Fruit fly (Drosophila melanogaster) whole organism, embryonic: ENCODE measurements around the gene esc.

Source experiments
- CG11085 ChIP-seq: fragments of 200-800 bp; sonication (Bioruptor generic); IDR thresholded peaks from 2 replicates; pipeline ENCODE4 v1.3.6; 2022; ENCODE audit warnings: missing biosample characterization, missing genetic modification characterization
- CG12769 ChIP-seq: fragments of 200-800 bp; sonication (Bioruptor generic); optimal IDR thresholded peaks from 2 replicates; lab custom pipeline; 2019; ENCODE audit warnings: missing biosample characterization, mild to moderate bottlenecking, missing genetic modification characterization, moderate library complexity
- CG13624 ChIP-seq: fragments of 200-800 bp; sonication (Bioruptor generic); optimal IDR thresholded peaks from 2 replicates; lab custom pipeline; 2016; ENCODE audit warnings: missing biosample characterization, missing genetic modification characterization
- CG15011 ChIP-seq: fragments of 200-800 bp; sonication (Bioruptor generic); optimal IDR thresholded peaks from 3 replicates; lab custom pipeline; 2018; ENCODE audit warnings: missing biosample characterization, mild to moderate bottlenecking, missing genetic modification characterization
- CG15514 ChIP-seq: fragments of 200-800 bp; sonication (Bioruptor generic); optimal IDR thresholded peaks from 3 replicates; lab custom pipeline; 2017; ENCODE audit warnings: missing biosample characterization, missing genetic modification characterization, mild to moderate bottlenecking, moderate library complexity, missing genetic modification reagents
- CG15601 ChIP-seq: fragments of 200-800 bp; sonication (Bioruptor generic); optimal IDR thresholded peaks from 3 replicates; lab custom pipeline; 2019; ENCODE audit warnings: missing biosample characterization, mild to moderate bottlenecking, missing genetic modification characterization, moderate library complexity
- CG16863 ChIP-seq: fragments of 200-800 bp; sonication (Bioruptor generic); optimal IDR thresholded peaks from 3 replicates; lab custom pipeline; 2016; ENCODE audit warnings: missing biosample characterization, missing genetic modification characterization
- CG17328 ChIP-seq: fragments of 200-800 bp; sonication (Bioruptor generic); IDR thresholded peaks from 2 replicates; pipeline ENCODE4 v1.3.6; 2022; ENCODE audit warnings: missing biosample characterization, missing genetic modification characterization
- CG2202 ChIP-seq: fragments of 200-800 bp; sonication (Bioruptor generic); optimal IDR thresholded peaks from 2 replicates; lab custom pipeline; 2018; ENCODE audit warnings: missing biosample characterization, mild to moderate bottlenecking, missing genetic modification characterization
- CG2875 ChIP-seq: fragments of 200-800 bp; sonication (Bioruptor generic); optimal IDR thresholded peaks from 2 replicates; lab custom pipeline; 2017; ENCODE audit warnings: missing biosample characterization, mild to moderate bottlenecking, missing genetic modification characterization, missing genetic modification reagents
- CG31388 ChIP-seq: fragments of 200-800 bp; sonication (Bioruptor generic); optimal IDR thresholded peaks from 2 replicates; lab custom pipeline; 2016; ENCODE audit warnings: missing biosample characterization, missing genetic modification characterization
- CG3407 ChIP-seq: fragments of 200-800 bp; sonication (Bioruptor generic); optimal IDR thresholded peaks from 2 replicates; lab custom pipeline; 2018; ENCODE audit warnings: missing biosample characterization, mild to moderate bottlenecking, missing genetic modification characterization
- CG4707 ChIP-seq: fragments of 200-800 bp; sonication (Bioruptor generic); optimal IDR thresholded peaks from 2 replicates; lab custom pipeline; 2018; ENCODE audit warnings: missing biosample characterization, mild to moderate bottlenecking, missing genetic modification characterization, moderate library complexity
- CG5245 ChIP-seq: fragments of 200-800 bp; sonication (Bioruptor generic); optimal IDR thresholded peaks from 3 replicates; lab custom pipeline; 2016; ENCODE audit warnings: missing biosample characterization, missing genetic modification characterization
- CG8359 ChIP-seq: fragments of 200-800 bp; sonication (Bioruptor generic); optimal IDR thresholded peaks from 2 replicates; lab custom pipeline; 2017; ENCODE audit warnings: missing biosample characterization, mild to moderate bottlenecking, missing genetic modification characterization, borderline replicate concordance
- CG8944 ChIP-seq: fragments of 200-800 bp; sonication (Bioruptor generic); optimal IDR thresholded peaks from 3 replicates; lab custom pipeline; 2016; ENCODE audit warnings: missing biosample characterization, missing genetic modification characterization
- CG9609 ChIP-seq: fragments of 200-800 bp; sonication (Bioruptor generic); optimal IDR thresholded peaks from 3 replicates; lab custom pipeline; 2016; ENCODE audit warnings: missing biosample characterization, missing genetic modification characterization
- CG9727 ChIP-seq: fragments of 200-800 bp; sonication (Bioruptor generic); optimal IDR thresholded peaks from 3 replicates; lab custom pipeline; 2017; ENCODE audit warnings: missing biosample characterization, mild to moderate bottlenecking, missing genetic modification characterization
- Camta ChIP-seq: fragments of 200-800 bp; sonication (Bioruptor generic); optimal IDR thresholded peaks from 2 replicates; lab custom pipeline; 2016; ENCODE audit warnings: missing biosample characterization, missing genetic modification characterization
- CrebB ChIP-seq: fragments of 200-800 bp; sonication (Bioruptor generic); optimal IDR thresholded peaks from 3 replicates; lab custom pipeline; 2018; ENCODE audit warnings: missing biosample characterization, mild to moderate bottlenecking, missing genetic modification characterization
- D19A ChIP-seq: fragments of 200-800 bp; optimal IDR thresholded peaks from 3 replicates; lab custom pipeline; 2019; ENCODE audit warnings: missing biosample characterization, mild to moderate bottlenecking, missing genetic modification characterization, moderate library complexity
- D19B ChIP-seq: fragments of 200-800 bp; sonication (Bioruptor generic); optimal IDR thresholded peaks from 2 replicates; lab custom pipeline; 2017; ENCODE audit warnings: missing biosample characterization, mild to moderate bottlenecking, missing genetic modification characterization
- Dek ChIP-seq: fragments of 200-800 bp; sonication (Bioruptor generic); optimal IDR thresholded peaks from 3 replicates; lab custom pipeline; 2019; ENCODE audit warnings: missing biosample characterization, mild to moderate bottlenecking, missing genetic modification characterization, moderate library complexity
- Eip74EF ChIP-seq, 2 experiments: fragments of 200-800 bp in 1 of 2; fragments of >200 bp in 1 of 2; sonication (Bioruptor generic) in 1 of 2; optimal IDR thresholded peaks; 2 replicates each; lab custom pipeline; 2017 to 2019; ENCODE audit warnings: missing biosample characterization in 2 of 2, missing genetic modification characterization in 2 of 2, mild to moderate bottlenecking in 1 of 2, moderate library complexity in 1 of 2
- Jarid2 ChIP-seq: fragments of 200-800 bp; sonication (Bioruptor generic); optimal IDR thresholded peaks from 3 replicates; lab custom pipeline; 2017; ENCODE audit warnings: mild to moderate bottlenecking, missing biosample characterization, missing genetic modification reagents, missing genetic modification characterization
- MESR4 ChIP-seq: fragments of 200-800 bp; sonication (Bioruptor generic); optimal IDR thresholded peaks from 2 replicates; lab custom pipeline; 2018; ENCODE audit warnings: missing biosample characterization, mild to moderate bottlenecking, missing genetic modification characterization, moderate library complexity
- NFAT ChIP-seq: fragments of 200-800 bp; sonication (Bioruptor generic); IDR thresholded peaks from 2 replicates; pipeline ENCODE4 v1.3.6; 2022; ENCODE audit warnings: missing biosample characterization, missing genetic modification characterization
- Nf-YA ChIP-seq: fragments of 200-800 bp; sonication (Bioruptor generic); IDR thresholded peaks from 2 replicates; pipeline ENCODE4 v1.3.6; 2022; ENCODE audit warnings: missing biosample characterization, missing genetic modification characterization
- Scr ChIP-seq: fragments of 200-800 bp; sonication (Bioruptor generic); IDR thresholded peaks from 2 replicates; pipeline ENCODE4 v1.3.6; 2022; ENCODE audit warnings: missing biosample characterization, missing genetic modification characterization; ENCODE audit not compliant: partially characterized antibody
- Spps ChIP-seq: fragments of 200-800 bp; sonication (Bioruptor generic); optimal IDR thresholded peaks from 2 replicates; lab custom pipeline; 2018; ENCODE audit warnings: missing biosample characterization, mild to moderate bottlenecking, missing genetic modification characterization
- Trl ChIP-seq, 3 experiments: fragments of >200 bp in 2 of 3; fragments of 200-800 bp in 1 of 3; sonication (Bioruptor generic) in 1 of 3; optimal IDR thresholded peaks; 2 replicates in 1 of 3; 3 replicates in 2 of 3; lab custom pipeline; 2016 to 2017; ENCODE audit warnings: missing biosample characterization in 1 of 3, missing genetic modification characterization in 1 of 3
- YL-1 ChIP-seq: fragments of 200-800 bp; sonication (Bioruptor generic); optimal IDR thresholded peaks from 3 replicates; lab custom pipeline; 2017; ENCODE audit warnings: missing biosample characterization, mild to moderate bottlenecking, missing genetic modification characterization
- az2 ChIP-seq: fragments of 200-800 bp; sonication (Bioruptor generic); optimal IDR thresholded peaks from 3 replicates; lab custom pipeline; 2016; ENCODE audit warnings: missing biosample characterization, missing genetic modification characterization
- caup ChIP-seq: fragments of 200-800 bp; sonication (Bioruptor generic); optimal IDR thresholded peaks from 3 replicates; lab custom pipeline; 2017; ENCODE audit warnings: missing biosample characterization, mild to moderate bottlenecking, missing genetic modification characterization, moderate library complexity; ENCODE audit not compliant: severe bottlenecking
- chinmo ChIP-seq: fragments of 200-800 bp; sonication (Bioruptor generic); IDR thresholded peaks from 4 replicates; pipeline ENCODE4 v1.3.6; 2022; ENCODE audit warnings: missing biosample characterization, missing genetic modification characterization; ENCODE audit not compliant: partially characterized antibody
- crc ChIP-seq: fragments of 200-800 bp; sonication (Bioruptor generic); optimal IDR thresholded peaks from 2 replicates; lab custom pipeline; 2016; ENCODE audit warnings: missing biosample characterization, missing genetic modification characterization
- croc ChIP-seq: fragments of 200-800 bp; sonication (Bioruptor generic); conservative IDR thresholded peaks from 3 replicates; pipeline ENCODE4 v1.3.6; 2022; ENCODE audit warnings: missing biosample characterization, missing genetic modification characterization
- disco-r ChIP-seq: fragments of 200-800 bp; sonication (Bioruptor generic); optimal IDR thresholded peaks from 2 replicates; lab custom pipeline; 2016; ENCODE audit warnings: missing biosample characterization, missing genetic modification characterization
- dm ChIP-seq: fragments of 200-800 bp; sonication (Bioruptor generic); optimal IDR thresholded peaks from 3 replicates; lab custom pipeline; 2016; ENCODE audit warnings: missing biosample characterization, missing genetic modification characterization
- en ChIP-seq: fragments of 200-800 bp; sonication (Bioruptor generic); optimal IDR thresholded peaks from 2 replicates; lab custom pipeline; 2016; ENCODE audit warnings: missing biosample characterization, missing genetic modification characterization
- nerfin-1 ChIP-seq: fragments of 200-800 bp; sonication (Bioruptor generic); optimal IDR thresholded peaks from 3 replicates; lab custom pipeline; 2019; ENCODE audit warnings: missing biosample characterization, mild to moderate bottlenecking, missing genetic modification characterization, moderate library complexity
- pum ChIP-seq: fragments of 200-800 bp; sonication (Bioruptor generic); optimal IDR thresholded peaks from 2 replicates; lab custom pipeline; 2016; ENCODE audit warnings: missing biosample characterization, missing genetic modification characterization
- ro ChIP-seq: fragments of 200-800 bp; sonication (Bioruptor generic); IDR thresholded peaks from 2 replicates; pipeline ENCODE4 v1.3.6; 2022; ENCODE audit warnings: missing biosample characterization, missing genetic modification characterization
- schlank ChIP-seq: fragments of 200-800 bp; sonication (Bioruptor generic); optimal IDR thresholded peaks from 2 replicates; lab custom pipeline; 2018; ENCODE audit warnings: missing biosample characterization, mild to moderate bottlenecking, missing genetic modification characterization
- sens ChIP-seq: fragments of 200-800 bp; sonication (Bioruptor generic); peaks from one replicate; lab custom pipeline; 2016; ENCODE audit warnings: missing biosample characterization, missing genetic modification characterization
- shn ChIP-seq: fragments of 200-800 bp; sonication (Bioruptor generic); optimal IDR thresholded peaks from 3 replicates; lab custom pipeline; 2016; ENCODE audit warnings: missing biosample characterization, missing genetic modification characterization
- slp2 ChIP-seq: fragments of 200-800 bp; sonication (Bioruptor generic); optimal IDR thresholded peaks from 2 replicates; lab custom pipeline; 2016; ENCODE audit warnings: missing biosample characterization, missing genetic modification characterization
- tio ChIP-seq: fragments of 200-800 bp; sonication (Bioruptor generic); optimal IDR thresholded peaks from 2 replicates; lab custom pipeline; 2017; ENCODE audit warnings: missing biosample characterization, missing genetic modification characterization, inconsistent platforms
- ttk ChIP-seq: fragments of 200-800 bp; sonication (Bioruptor generic); IDR thresholded peaks from 2 replicates; pipeline ENCODE4 v2.1.2; 2022; ENCODE audit warnings: missing biosample characterization, missing genetic modification characterization
- unc-4 ChIP-seq: fragments of 200-800 bp; sonication (Bioruptor generic); IDR thresholded peaks from 2 replicates; pipeline ENCODE4 v1.3.6; 2022; ENCODE audit warnings: missing biosample characterization, missing genetic modification characterization; ENCODE audit not compliant: partially characterized antibody

esc gene

DNA sequence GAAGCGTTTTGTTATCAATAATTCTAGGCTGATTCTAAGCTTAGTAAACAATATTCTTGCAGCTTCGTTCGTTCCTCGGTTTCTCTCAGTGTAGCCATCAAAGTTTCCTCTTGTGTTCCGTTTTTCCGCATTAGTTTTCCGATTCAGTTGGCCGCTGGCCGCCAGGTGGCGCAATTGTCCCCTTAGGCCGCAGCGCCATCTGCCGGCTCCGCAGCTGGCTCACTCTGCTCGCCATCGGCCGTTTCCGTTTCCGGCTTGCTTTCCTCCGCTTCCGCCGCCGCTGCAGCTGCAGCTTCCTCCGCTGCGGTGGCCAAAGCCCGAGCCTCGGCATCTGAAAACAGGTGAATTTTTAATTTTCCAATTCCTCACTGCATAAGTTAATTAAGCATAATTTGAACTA lies 12.8 kb downstream of the esc start (continued):
- TF ChIP-seq MESR4 (GFP tag; lab: Kevin White, UChicago) (peak; percentile 52), CG2202 (tag; lab: Kevin White, UChicago) (peak; percentile 97), chinmo (GFP tag; lab: Robert Waterston, UW) (no peak), CG9727 (GFP tag; lab: Kevin White, UChicago) (peak; percentile 95), CG12769 (tag; lab: Kevin White, UChicago) (peak; percentile 66), Camta (peak; percentile 97), CG17328 (GFP tag; lab: Robert Waterston, UW) (peak; percentile 97), ro (GFP tag; lab: Robert Waterston, UW) (peak; percentile 75), dm (peak; percentile 92), CG13624 (GFP tag; lab: Kevin White, UChicago) (peak; percentile 90), CG9609 (GFP tag; lab: Kevin White, UChicago) (peak; percentile 93), caup (GFP tag; lab: Kevin White, UChicago) (peak; percentile 99), Spps (tag; lab: Kevin White, UChicago) (peak; percentile 75), D19A (tag; lab: Kevin White, UChicago) (peak; percentile 77), CG4707 (GFP tag; lab: Kevin White, UChicago) (peak; percentile 96), shn (GFP tag; lab: Kevin White, UChicago) (peak; percentile 94), D19B (peak; percentile 79), slp2 (GFP tag; lab: Kevin White, UChicago) (peak; percentile 83), NFAT (GFP tag; lab: Robert Waterston, UW) (peak; percentile 91), YL-1 (GFP tag; lab: Kevin White, UChicago) (peak; percentile 98), schlank (tag; lab: Kevin White, UChicago) (peak; percentile 87), CG31388 (GFP tag; lab: Kevin White, UChicago) (peak; percentile 81), Dek (tag; lab: Kevin White, UChicago) (peak; percentile 65), CG2875 (GFP tag; lab: Kevin White, UChicago) (peak; percentile 99), croc (GFP tag; lab: Robert Waterston, UW) (peak; percentile 84), tio (peak; percentile 81), CG15514 (GFP tag; lab: Kevin White, UChicago) (peak; percentile 94), az2 (GFP tag; lab: Kevin White, UChicago) (peak; percentile 95), Trl (optimal IDR thresholded peaks at IDR 0.05; lab: Kevin White, UChicago) (no peak), Trl (GFP tag; optimal IDR thresholded peaks at IDR 0.05; lab: Kevin White, UChicago) (peak; percentile 93), Jarid2 (GFP tag; lab: Kevin White, UChicago) (peak; percentile 89), CG3407 (peak; percentile 95), ttk (GFP tag; lab: Robert Waterston, UW) (peak; percentile 88), CG8359 (GFP tag; lab: Kevin White, UChicago) (peak; percentile 95), CG16863 (GFP tag; lab: Kevin White, UChicago) (peak; percentile 93), CG8944 (GFP tag; lab: Kevin White, UChicago) (peak; percentile 94), Scr (no peak), en (GFP tag; lab: Kevin White, UChicago) (peak; percentile 98), pum (GFP tag; lab: Kevin White, UChicago) (peak; percentile 86), CG15601 (tag; lab: Kevin White, UChicago) (peak; percentile 89), crc (GFP tag; lab: Kevin White, UChicago) (peak; percentile 80), unc-4 (GFP tag; lab: Robert Waterston, UW) (no peak), nerfin-1 (peak; percentile 90), disco-r (peak; percentile 94), CrebB (peak; percentile 89), Nf-YA (GFP tag; lab: Robert Waterston, UW) (peak; percentile 90), CG11085 (peak; percentile 82), CG15011 (peak; percentile 92), Eip74EF (GFP tag; optimal IDR thresholded peaks at IDR 0.05; lab: Kevin White, UChicago) (peak in 1 of 2 experiments; percentile 78), sens (GFP tag; lab: Kevin White, UChicago) (peak; percentile 99), CG5245 (GFP tag; lab: Kevin White, UChicago) (peak; percentile 97)
